Fruit fly (Drosophila melanogaster): ENCODE results near the gene rdgB.

DNA sequence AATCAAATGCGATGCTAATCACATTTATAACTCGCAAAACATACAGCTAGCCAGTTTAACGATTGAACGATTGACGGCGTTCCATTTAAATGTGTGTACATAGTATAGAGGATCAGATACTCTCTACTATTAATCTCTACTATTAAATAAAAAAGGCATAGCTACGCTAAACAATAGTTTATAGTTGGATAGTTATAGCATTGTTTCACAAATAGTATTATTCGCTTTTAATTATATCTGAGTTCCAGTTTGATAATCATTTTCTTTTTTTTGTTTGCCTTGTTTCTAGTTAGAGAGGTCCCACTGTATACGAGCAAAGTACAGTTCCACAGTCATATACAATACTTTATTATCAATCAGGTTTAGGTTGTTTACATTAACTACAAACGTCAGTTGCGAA lies 17.1 kb downstream of the rdgB start:
- no peak for TF ChIP-seq CG5204 (GFP tag; optimal IDR thresholded peaks at IDR 0.05)
- no peak for TF ChIP-seq ovo (GFP tag; optimal IDR thresholded peaks at IDR 0.05)
- peak; percentile 85 for TF ChIP-seq CG7101 (tag; optimal IDR thresholded peaks at IDR 0.05)
- TF ChIP-seq Hr96 (GFP tag; optimal IDR thresholded peaks at IDR 0.05): no peak
- TF ChIP-seq toe (GFP tag; optimal IDR thresholded peaks at IDR 0.05): no peak
- peak; percentile 71 for TF ChIP-seq CG33017 (tag; optimal IDR thresholded peaks at IDR 0.05)
- TF ChIP-seq cnc (optimal IDR thresholded peaks at IDR 0.05): no peak

Measured in whole organism, adult.